Worm (Caenorhabditis elegans): ENCODE measurements around the gene C18B12.4.

DNA sequence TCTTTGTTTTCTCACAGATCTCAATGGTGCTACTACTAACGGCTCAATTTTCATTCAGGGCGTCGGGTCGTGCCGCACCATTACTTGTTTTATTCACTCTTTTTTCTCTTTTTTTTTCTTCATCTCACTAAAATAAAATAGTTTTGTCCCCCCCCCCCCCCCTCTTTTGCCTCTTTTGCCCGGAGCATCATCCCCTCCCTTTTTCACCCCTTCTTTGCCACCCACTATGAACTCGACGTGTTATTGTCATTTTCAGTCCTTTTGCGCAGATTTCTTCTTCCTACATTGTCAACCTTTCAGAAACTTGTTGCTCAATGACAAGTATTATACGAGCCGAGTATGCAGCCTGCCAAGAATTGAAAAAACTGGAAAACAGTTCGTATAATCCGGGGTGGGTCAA, 14.4 kb downstream of the C18B12.4 start, which contains the start of gene seb-3:
- no peak for TF ChIP-seq pha-4 (tag; optimal IDR thresholded peaks at IDR 0.05)
- no peak for TF ChIP-seq ztf-11 (tag; optimal IDR thresholded peaks at IDR 0.05)
- TF ChIP-seq ztf-4 (tag; optimal IDR thresholded peaks at IDR 0.05): no peak
- TF ChIP-seq sea-2 (GFP tag; optimal IDR thresholded peaks at IDR 0.05): no peak
- no peak for TF ChIP-seq lsy-12 (tag; optimal IDR thresholded peaks at IDR 0.05)
- TF ChIP-seq mdl-1 (tag; optimal IDR thresholded peaks at IDR 0.05): no peak
- TF ChIP-seq snpc-4 (tag; optimal IDR thresholded peaks at IDR 0.05): no peak
- TF ChIP-seq ceh-28 (tag; optimal IDR thresholded peaks at IDR 0.05): no peak
- no peak for TF ChIP-seq pqm-1 (tag; optimal IDR thresholded peaks at IDR 0.05)
- no peak for TF ChIP-seq ZK546.5 (tag; optimal IDR thresholded peaks at IDR 0.05)
- no peak for TF ChIP-seq nhr-28 (tag; optimal IDR thresholded peaks at IDR 0.05)
- no peak for TF ChIP-seq nhr-77 (tag; optimal IDR thresholded peaks at IDR 0.05)

Measured in whole organism, L3 larva.